Fruit fly (Drosophila melanogaster) whole organism, prepupa: Measurements from ENCODE around the gene CG32147.

Experiments used
- Blimp-1 ChIP-seq: fragments of 200-800 bp; sonication (Bioruptor generic); optimal IDR thresholded peaks from 3 replicates; lab custom pipeline; 2017; ENCODE audit warnings: missing biosample characterization, missing genetic modification characterization, mild to moderate bottlenecking, moderate library complexity, missing genetic modification reagents
- CG10631 ChIP-seq: fragments of 200-800 bp; sonication (Bioruptor generic); optimal IDR thresholded peaks from 2 replicates; lab custom pipeline; 2016; ENCODE audit warnings: missing biosample characterization, missing genetic modification characterization
- CG11294 ChIP-seq: fragments of 200-800 bp; sonication (Bioruptor generic); IDR thresholded peaks from 2 replicates; pipeline ENCODE4 v1.3.6; 2022; ENCODE audit warnings: missing biosample characterization, missing genetic modification characterization
- CG11762 ChIP-seq: fragments of 200-800 bp; sonication (Bioruptor generic); optimal IDR thresholded peaks from 3 replicates; lab custom pipeline; 2016; ENCODE audit warnings: missing biosample characterization, missing genetic modification characterization; ENCODE audit not compliant: insufficient read depth
- CG15336 ChIP-seq: fragments of 200-800 bp; sonication (Bioruptor generic); IDR thresholded peaks from 2 replicates; pipeline ENCODE4 v1.3.6; 2022; ENCODE audit warnings: missing biosample characterization, missing genetic modification characterization
- CG1621 ChIP-seq: fragments of 200-800 bp; sonication (Bioruptor generic); optimal IDR thresholded peaks from 3 replicates; lab custom pipeline; 2018; ENCODE audit warnings: missing biosample characterization, mild to moderate bottlenecking, missing genetic modification characterization
- CG16779 ChIP-seq: fragments of 200-800 bp; sonication (Bioruptor generic); optimal IDR thresholded peaks from 3 replicates; lab custom pipeline; 2017; ENCODE audit warnings: missing biosample characterization, mild to moderate bottlenecking, missing genetic modification characterization
- CG31627 ChIP-seq: fragments of 200-800 bp; sonication (Bioruptor generic); optimal IDR thresholded peaks from 3 replicates; lab custom pipeline; 2016; ENCODE audit warnings: missing biosample characterization, missing genetic modification characterization
- CG32006 ChIP-seq: fragments of 200-800 bp; sonication (Bioruptor generic); optimal IDR thresholded peaks from 3 replicates; lab custom pipeline; 2017; ENCODE audit warnings: missing biosample characterization, mild to moderate bottlenecking, missing genetic modification characterization
- CG3919 ChIP-seq: fragments of 200-800 bp; sonication (Bioruptor generic); optimal IDR thresholded peaks from 3 replicates; lab custom pipeline; 2016; ENCODE audit warnings: missing biosample characterization, missing genetic modification characterization
- CG4318 ChIP-seq: fragments of 200-800 bp; sonication (Bioruptor generic); optimal IDR thresholded peaks from 3 replicates; lab custom pipeline; 2017; ENCODE audit warnings: missing biosample characterization, mild to moderate bottlenecking, missing genetic modification characterization
- CG6276 ChIP-seq: fragments of 200-800 bp; sonication (Bioruptor generic); optimal IDR thresholded peaks from 2 replicates; lab custom pipeline; 2017; ENCODE audit warnings: missing biosample characterization, mild to moderate bottlenecking, missing genetic modification characterization
- CG6792 ChIP-seq: fragments of 200-800 bp; sonication (Bioruptor generic); optimal IDR thresholded peaks from 3 replicates; lab custom pipeline; 2016; ENCODE audit warnings: missing biosample characterization, missing genetic modification characterization
- CG6854 ChIP-seq: fragments of 200-800 bp; sonication (Bioruptor generic); optimal IDR thresholded peaks from 2 replicates; lab custom pipeline; 2017; ENCODE audit warnings: missing biosample characterization, mild to moderate bottlenecking, missing genetic modification characterization
- CG8119 ChIP-seq: fragments of 200-800 bp; sonication (Bioruptor generic); IDR thresholded peaks from 3 replicates; pipeline ENCODE4 v1.3.6; 2022; ENCODE audit warnings: missing biosample characterization, missing genetic modification characterization
- CG8319 ChIP-seq: fragments of 200-800 bp; sonication (Bioruptor generic); optimal IDR thresholded peaks from 3 replicates; lab custom pipeline; 2016; ENCODE audit warnings: missing biosample characterization, missing genetic modification characterization
- CG8632 ChIP-seq: fragments of 200-800 bp; sonication (Bioruptor generic); optimal IDR thresholded peaks from 3 replicates; lab custom pipeline; 2016; ENCODE audit warnings: missing biosample characterization, missing genetic modification characterization
- Eip75B ChIP-seq: fragments of 200-800 bp; sonication (Bioruptor generic); optimal IDR thresholded peaks from 3 replicates; lab custom pipeline; 2016; ENCODE audit warnings: missing biosample characterization, missing genetic modification characterization
- Eip78C ChIP-seq: fragments of 200-800 bp; sonication (Bioruptor generic); peaks from one replicate; lab custom pipeline; 2016; ENCODE audit warnings: missing biosample characterization, missing genetic modification characterization
- Lpt ChIP-seq: fragments of 200-800 bp; sonication (Bioruptor generic); optimal IDR thresholded peaks from 3 replicates; lab custom pipeline; 2016; ENCODE audit warnings: missing biosample characterization, missing genetic modification characterization
- Smox ChIP-seq: fragments of 200-800 bp; sonication (Bioruptor generic); optimal IDR thresholded peaks from 3 replicates; lab custom pipeline; 2016; ENCODE audit warnings: missing biosample characterization, missing genetic modification characterization
- Sox102F ChIP-seq: fragments of 200-800 bp; sonication (Bioruptor generic); optimal IDR thresholded peaks from 2 replicates; lab custom pipeline; 2016; ENCODE audit warnings: missing biosample characterization, mild to moderate bottlenecking, missing genetic modification characterization
- Sox14 ChIP-seq: fragments of 200-800 bp; sonication (Bioruptor generic); optimal IDR thresholded peaks from 3 replicates; lab custom pipeline; 2016; ENCODE audit warnings: missing biosample characterization, missing genetic modification characterization
- Sox15 ChIP-seq: fragments of 200-800 bp; sonication (Bioruptor generic); optimal IDR thresholded peaks from 3 replicates; lab custom pipeline; 2016; ENCODE audit warnings: missing biosample characterization, missing genetic modification characterization
- achi ChIP-seq: fragments of 200-800 bp; sonication (Bioruptor generic); optimal IDR thresholded peaks from 3 replicates; lab custom pipeline; 2016; ENCODE audit warnings: missing biosample characterization, missing genetic modification characterization
- acj6 ChIP-seq: fragments of 200-800 bp; sonication (Bioruptor generic); optimal IDR thresholded peaks from 3 replicates; lab custom pipeline; 2016; ENCODE audit warnings: missing biosample characterization, missing genetic modification characterization
- dsx ChIP-seq: fragments of 200-800 bp; optimal IDR thresholded peaks from 3 replicates; lab custom pipeline; 2019; ENCODE audit warnings: missing biosample characterization, mild to moderate bottlenecking, missing genetic modification characterization, moderate library complexity; ENCODE audit not compliant: poor library complexity, severe bottlenecking
- fkh ChIP-seq: fragments of 200-800 bp; sonication (Bioruptor generic); optimal IDR thresholded peaks from 3 replicates; lab custom pipeline; 2017; ENCODE audit warnings: missing biosample characterization, mild to moderate bottlenecking, missing genetic modification characterization, moderate library complexity
- lz ChIP-seq: fragments of 200-800 bp; sonication (Bioruptor generic); optimal IDR thresholded peaks from 3 replicates; lab custom pipeline; 2016; ENCODE audit warnings: missing biosample characterization, missing genetic modification characterization
- pdm3 ChIP-seq: fragments of 200-800 bp; sonication (Bioruptor generic); optimal IDR thresholded peaks from 3 replicates; lab custom pipeline; 2016; ENCODE audit warnings: missing biosample characterization, missing genetic modification characterization
- salr ChIP-seq, 2 experiments: fragments of 200-800 bp; sonication (Bioruptor generic); optimal IDR thresholded peaks; 3 replicates each; lab custom pipeline; 2016 to 2018; ENCODE audit warnings: missing biosample characterization in 2 of 2, missing genetic modification characterization in 2 of 2, mild to moderate bottlenecking in 1 of 2
- ss ChIP-seq, 2 experiments: fragments of 200-800 bp; sonication (Bioruptor generic); optimal IDR thresholded peaks; 2 replicates in 1 of 2; 3 replicates in 1 of 2; lab custom pipeline; 2017 to 2018; ENCODE audit warnings: mild to moderate bottlenecking in 2 of 2, missing biosample characterization in 2 of 2, missing genetic modification characterization in 2 of 2, moderate library complexity in 1 of 2
- svp ChIP-seq: fragments of 200-800 bp; sonication (Bioruptor generic); peaks from one replicate; lab custom pipeline; 2016; ENCODE audit warnings: missing biosample characterization, missing genetic modification characterization
- topi ChIP-seq: fragments of 200-800 bp; sonication (Bioruptor generic); optimal IDR thresholded peaks from 3 replicates; lab custom pipeline; 2016; ENCODE audit warnings: missing biosample characterization, missing genetic modification characterization
- vri ChIP-seq: fragments of 200-800 bp; sonication (Bioruptor generic); optimal IDR thresholded peaks from 3 replicates; lab custom pipeline; 2016; ENCODE audit warnings: missing biosample characterization, mild to moderate bottlenecking, missing genetic modification characterization

CG32147 gene

DNA sequence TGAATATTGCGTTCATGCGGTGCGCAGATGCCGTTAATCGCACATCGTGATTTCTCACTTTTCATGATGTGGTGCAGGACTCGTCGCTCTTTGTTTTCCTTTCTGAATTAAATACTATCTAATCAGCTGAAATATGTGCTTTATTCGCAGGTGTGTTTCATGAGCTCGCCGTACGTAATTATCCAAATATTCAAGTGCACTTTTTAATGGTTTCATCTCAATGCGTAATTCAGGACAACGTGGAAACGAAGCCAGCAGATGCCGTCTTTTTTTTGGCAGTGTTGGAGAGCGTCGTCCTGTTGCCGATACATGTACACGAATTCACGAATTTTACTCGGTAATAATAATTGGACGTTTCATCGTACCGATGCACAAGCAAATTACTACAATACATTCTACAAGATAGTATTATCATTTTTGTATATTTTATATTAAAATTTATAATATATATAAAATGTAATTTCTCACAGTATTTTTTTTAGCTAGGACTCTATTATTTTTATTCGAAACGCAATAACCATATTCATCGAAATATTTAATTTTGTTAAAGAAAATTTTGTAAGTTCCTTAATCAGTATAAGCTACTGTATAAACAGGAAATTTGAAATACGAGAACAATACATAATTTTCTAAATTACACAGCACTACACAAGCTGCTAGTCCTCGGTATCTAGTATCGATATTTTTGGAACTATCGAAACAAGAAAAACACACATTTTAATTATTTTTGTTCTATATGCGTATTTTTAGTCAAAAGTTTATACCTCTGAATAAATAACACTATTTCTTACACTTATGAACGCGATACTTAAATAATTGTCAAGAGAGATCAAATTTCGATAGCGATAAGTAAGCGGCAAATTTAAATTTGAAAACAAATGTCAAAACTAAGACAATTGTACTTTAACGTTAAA lies 6.9 kb downstream of the CG32147 start, which contains the start of gene CG12316 (continued):
- TF ChIP-seq CG4318 (peak; percentile 88), Sox102F (GFP tag; lab: Kevin White, UChicago) (peak; percentile 99), CG6276 (peak; percentile 95), lz (GFP tag; lab: Kevin White, UChicago) (peak; percentile 98), CG10631 (GFP tag; lab: Kevin White, UChicago) (peak; percentile 92), Lpt (GFP tag; lab: Kevin White, UChicago) (peak; percentile 85), Eip75B (peak; percentile 98), CG31627 (peak; percentile 97), CG6792 (GFP tag; lab: Kevin White, UChicago) (peak; percentile 95), CG11762 (GFP tag; lab: Kevin White, UChicago) (peak; percentile 88), achi (GFP tag; lab: Kevin White, UChicago) (peak; percentile 95), CG32006 (GFP tag; lab: Kevin White, UChicago) (peak; percentile 95), CG1621 (peak; percentile 95), pdm3 (GFP tag; lab: Kevin White, UChicago) (peak; percentile 95), Blimp-1 (GFP tag; lab: Kevin White, UChicago) (peak; percentile 81)

DNA sequence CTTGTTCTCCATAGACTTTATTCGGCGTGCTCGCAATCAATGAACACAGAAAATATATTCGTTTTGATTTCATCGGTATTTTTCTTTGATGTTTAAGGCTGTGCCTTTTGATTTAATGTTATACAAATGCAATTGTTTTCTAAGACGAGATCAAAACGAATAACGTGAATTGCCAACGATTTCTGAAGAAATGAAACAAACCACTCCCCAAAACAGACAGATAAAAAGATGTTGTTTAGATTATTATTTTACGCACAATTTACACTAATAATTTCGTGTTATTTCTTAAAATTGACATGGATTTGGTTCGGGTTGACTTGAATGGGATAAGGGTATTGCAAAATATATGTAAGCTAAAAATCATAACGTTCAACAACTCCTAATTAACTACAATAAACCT lies 12.6 kb downstream of the CG32147 start, which contains the start of gene CG13457:
Gene CG13457, minus strand, starts transcription at position 101 of the 400 bp plus-strand sequence.
- no peak for TF ChIP-seq Eip78C

DNA sequence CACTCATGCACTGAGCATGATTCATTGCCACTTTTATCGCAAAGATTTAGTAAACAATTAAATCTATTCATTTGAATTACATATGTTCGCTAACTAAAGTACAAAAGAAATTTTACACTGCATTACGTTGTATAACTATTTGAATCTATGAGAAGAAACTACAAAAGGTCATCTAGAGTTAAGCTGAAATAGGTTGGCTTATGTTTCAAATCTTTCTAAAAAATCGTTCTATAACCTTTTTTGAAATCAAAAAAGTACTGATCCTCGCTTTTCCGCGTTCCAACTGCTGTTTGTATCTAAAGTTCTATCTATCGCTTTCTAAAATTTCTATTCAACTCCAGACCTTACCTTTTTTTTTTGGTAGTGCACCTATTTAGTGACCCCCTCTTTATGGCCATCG lies 18.1 kb downstream of the CG32147 start:
- no peak for TF ChIP-seq CG8632 (GFP tag; lab: Kevin White, UChicago)
- TF ChIP-seq CG15336: no peak
- peak; percentile 25 for TF ChIP-seq CG10631 (GFP tag; lab: Kevin White, UChicago)

DNA sequence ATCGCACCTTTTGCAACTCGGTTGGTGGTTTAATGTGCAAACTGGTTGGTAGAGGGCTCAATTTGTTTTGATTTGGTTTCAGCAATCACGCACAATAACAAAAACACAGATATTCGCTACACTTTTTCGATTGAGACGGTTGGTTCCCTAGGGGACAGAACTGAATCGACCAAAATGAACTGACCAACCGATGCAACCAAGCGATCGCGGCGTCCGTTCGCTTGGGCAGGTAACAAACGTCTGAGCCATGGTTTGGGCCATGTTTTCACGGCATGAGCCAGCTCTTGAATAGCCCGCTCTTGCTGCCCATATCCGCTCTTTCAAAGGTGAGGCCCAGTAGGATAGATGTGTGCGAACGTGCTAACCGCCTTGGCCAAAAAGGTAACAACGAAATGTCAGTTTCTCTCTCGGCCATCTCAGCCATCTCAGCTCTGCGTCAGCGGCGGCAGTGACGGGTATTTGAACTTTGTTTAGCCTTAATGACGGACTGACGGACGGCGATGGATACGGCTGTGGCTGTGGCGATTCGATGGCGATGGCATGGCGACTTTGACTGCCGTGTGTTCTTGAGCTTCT lies 18.7 kb downstream of the CG32147 start, which contains the start of gene CG16959:
Gene CG16959, minus strand, starts transcription at position 245 of the 576 bp plus-strand sequence.
- 0 out of 3 replicates have a peak, but pooled peaks have one; percentile 19 for TF ChIP-seq CG8119 (GFP tag; lab: Robert Waterston, UW)
- no peak for TF ChIP-seq fkh (GFP tag; lab: Kevin White, UChicago)
- no peak for TF ChIP-seq Smox
- TF ChIP-seq topi: no peak
- TF ChIP-seq CG6854: peak; percentile 80
- TF ChIP-seq dsx (GFP tag; lab: Kevin White, UChicago): peak; percentile 29
- no peak for TF ChIP-seq CG8319 (GFP tag; lab: Kevin White, UChicago)
- peak; percentile 41 for TF ChIP-seq CG1621

DNA sequence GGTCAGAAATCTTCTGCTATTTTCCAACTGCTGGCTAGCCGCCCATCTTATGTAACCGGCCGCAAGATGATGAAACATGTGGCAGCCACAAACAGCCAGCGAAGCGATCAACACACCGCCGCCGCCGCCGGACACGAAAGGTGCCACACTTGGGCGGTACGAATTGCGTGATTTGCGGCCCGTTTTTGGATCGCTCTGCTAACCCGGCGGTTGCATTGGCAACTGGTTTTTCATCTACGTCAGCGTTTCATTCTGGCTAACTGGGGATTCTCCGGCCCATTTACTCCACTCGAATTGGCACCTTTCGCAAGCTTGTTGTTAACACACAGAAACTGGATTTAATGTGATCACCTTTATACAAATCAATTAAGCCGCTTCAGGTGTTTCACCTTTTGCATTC lies 20.1 kb downstream of the CG32147 start:
- TF ChIP-seq ss (GFP tag; optimal IDR thresholded peaks at IDR 0.05; lab: Kevin White, UChicago) (peak in 1 of 2 experiments; percentile 69), Eip78C (peak; percentile 72), CG16779 (tag; lab: Kevin White, UChicago) (no peak), svp (GFP tag; lab: Kevin White, UChicago) (no peak), CG1621 (peak; percentile 25), CG6792 (GFP tag; lab: Kevin White, UChicago) (no peak)

DNA sequence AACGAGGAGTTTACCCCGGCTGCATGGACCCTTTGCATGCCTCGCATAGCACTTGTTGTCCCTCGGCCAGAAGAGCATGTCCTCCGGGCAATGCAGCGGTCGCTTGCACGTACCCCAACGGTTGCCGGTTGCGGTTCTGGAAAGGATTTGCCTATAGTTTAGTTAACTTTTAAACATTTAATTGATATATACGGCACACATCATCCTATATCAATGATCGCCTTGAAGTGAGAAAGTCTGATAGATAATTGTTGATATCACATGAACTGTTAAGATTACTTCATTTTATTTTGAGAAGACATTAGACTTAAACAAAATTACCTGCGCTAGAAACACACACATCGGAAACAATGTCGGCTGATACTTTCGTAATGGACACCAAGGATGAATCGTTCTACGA lies 22.6 kb downstream of the CG32147 start, which contains the start of gene CG32847:
Gene CG32847, plus strand, starts transcription at position 301 of the 400 bp plus-strand sequence.
- no peak for TF ChIP-seq CG3919 (GFP tag; lab: Kevin White, UChicago)
- no peak for TF ChIP-seq CG6276
- no peak for TF ChIP-seq lz (GFP tag; lab: Kevin White, UChicago)
- TF ChIP-seq vri: no peak
- no peak for TF ChIP-seq CG8632 (GFP tag; lab: Kevin White, UChicago)
- TF ChIP-seq CG11294 (GFP tag; lab: Robert Waterston, UW): no peak
- no peak for TF ChIP-seq salr (GFP tag; optimal IDR thresholded peaks at IDR 0.05; lab: Kevin White, UChicago)
- TF ChIP-seq CG32006 (GFP tag; lab: Kevin White, UChicago): no peak
- no peak for TF ChIP-seq CG11762 (GFP tag; lab: Kevin White, UChicago)
- no peak for TF ChIP-seq acj6
- TF ChIP-seq Sox14 (GFP tag; lab: Kevin White, UChicago): no peak
- no peak for TF ChIP-seq Sox15 (GFP tag; lab: Kevin White, UChicago)
